Fruit fly (Drosophila melanogaster) whole organism, embryonic: ENCODE results near the gene Prx4.

Experiments used
- ATbp ChIP-seq: fragments of 200-800 bp; sonication (Bioruptor generic); optimal IDR thresholded peaks from 2 replicates; lab custom pipeline; 2017; ENCODE audit warnings: missing biosample characterization, mild to moderate bottlenecking, missing genetic modification characterization, missing genetic modification reagents
- Asciz ChIP-seq: fragments of 200-800 bp; sonication (Bioruptor generic); optimal IDR thresholded peaks from 2 replicates; lab custom pipeline; 2017; ENCODE audit warnings: missing biosample characterization, mild to moderate bottlenecking, missing genetic modification characterization, missing genetic modification reagents
- CG10274 ChIP-seq: fragments of 200-800 bp; sonication (Bioruptor generic); optimal IDR thresholded peaks from 3 replicates; lab custom pipeline; 2017; ENCODE audit warnings: missing biosample characterization, mild to moderate bottlenecking, missing genetic modification characterization
- CG10543 ChIP-seq: fragments of 200-800 bp; sonication (Bioruptor generic); optimal IDR thresholded peaks from 3 replicates; lab custom pipeline; 2017; ENCODE audit warnings: missing biosample characterization, mild to moderate bottlenecking, missing genetic modification characterization, moderate library complexity
- CG11247 ChIP-seq: fragments of 200-800 bp; sonication (Bioruptor generic); IDR thresholded peaks from 2 replicates; pipeline ENCODE4 v1.3.6; 2022; ENCODE audit warnings: missing biosample characterization, missing genetic modification characterization
- CG12071 ChIP-seq: fragments of 200-800 bp; sonication (Bioruptor generic); optimal IDR thresholded peaks from 3 replicates; lab custom pipeline; 2018; ENCODE audit warnings: missing biosample characterization, mild to moderate bottlenecking, missing genetic modification characterization
- CG12769 ChIP-seq: fragments of 200-800 bp; sonication (Bioruptor generic); optimal IDR thresholded peaks from 2 replicates; lab custom pipeline; 2019; ENCODE audit warnings: missing biosample characterization, mild to moderate bottlenecking, missing genetic modification characterization, moderate library complexity
- CG12942 ChIP-seq: fragments of 200-800 bp; sonication (Bioruptor generic); optimal IDR thresholded peaks from 3 replicates; lab custom pipeline; 2016; ENCODE audit warnings: missing biosample characterization, missing genetic modification characterization
- CG13894 ChIP-seq: fragments of 200-800 bp; sonication (Bioruptor generic); optimal IDR thresholded peaks from 3 replicates; lab custom pipeline; 2018; ENCODE audit warnings: missing biosample characterization, mild to moderate bottlenecking, missing genetic modification characterization, moderate library complexity
- CG17186 ChIP-seq: fragments of 200-800 bp; sonication (Bioruptor generic); optimal IDR thresholded peaks from 3 replicates; lab custom pipeline; 2017; ENCODE audit warnings: missing biosample characterization, missing genetic modification reagents, missing genetic modification characterization
- CG17612 ChIP-seq: fragments of 200-800 bp; sonication (Bioruptor generic); IDR thresholded peaks from 2 replicates; pipeline ENCODE4 v1.3.6; 2022; ENCODE audit warnings: missing biosample characterization, missing genetic modification characterization
- CG17829 ChIP-seq: fragments of 200-800 bp; optimal IDR thresholded peaks from 2 replicates; lab custom pipeline; 2019; ENCODE audit warnings: missing biosample characterization, mild to moderate bottlenecking, missing genetic modification characterization, moderate library complexity
- CG1832 ChIP-seq: fragments of 200-800 bp; sonication (Bioruptor generic); optimal IDR thresholded peaks from 2 replicates; lab custom pipeline; 2017; ENCODE audit warnings: missing biosample characterization, mild to moderate bottlenecking, missing genetic modification characterization, inconsistent platforms
- CG30431 ChIP-seq: fragments of 200-800 bp; sonication (Bioruptor generic); optimal IDR thresholded peaks from 2 replicates; lab custom pipeline; 2017; ENCODE audit warnings: missing biosample characterization, missing genetic modification characterization
- CG32532 ChIP-seq: fragments of 200-800 bp; sonication (Bioruptor generic); IDR thresholded peaks from 2 replicates; pipeline ENCODE4 v1.3.6; 2022; ENCODE audit warnings: missing biosample characterization, missing genetic modification characterization
- CG3281 ChIP-seq: fragments of 200-800 bp; sonication (Bioruptor generic); optimal IDR thresholded peaks from 3 replicates; lab custom pipeline; 2017; ENCODE audit warnings: missing biosample characterization, mild to moderate bottlenecking, missing genetic modification characterization
- CG4854 ChIP-seq: fragments of 200-800 bp; sonication (Bioruptor generic); optimal IDR thresholded peaks from 2 replicates; lab custom pipeline; 2016; ENCODE audit warnings: missing biosample characterization, missing genetic modification characterization, inconsistent platforms
- CG6272 ChIP-seq: fragments of 200-800 bp; sonication (Bioruptor generic); IDR thresholded peaks from 2 replicates; pipeline ENCODE4 v1.3.6; 2022; ENCODE audit warnings: missing biosample characterization, missing genetic modification characterization
- CG6791 ChIP-seq: fragments of 200-800 bp; sonication (Bioruptor generic); IDR thresholded peaks from 3 replicates; pipeline ENCODE4 v1.3.6; 2022; ENCODE audit warnings: missing biosample characterization, missing genetic modification characterization; ENCODE audit not compliant: partially characterized antibody
- CG6813 ChIP-seq: fragments of 200-800 bp; sonication (Bioruptor generic); optimal IDR thresholded peaks from 2 replicates; lab custom pipeline; 2017; ENCODE audit warnings: missing biosample characterization, missing genetic modification characterization, mild to moderate bottlenecking, moderate library complexity, missing genetic modification reagents
- CG7745 ChIP-seq: fragments of 200-800 bp; sonication (Bioruptor generic); optimal IDR thresholded peaks from 2 replicates; lab custom pipeline; 2018; ENCODE audit warnings: missing biosample characterization, mild to moderate bottlenecking, missing genetic modification characterization, moderate library complexity
- CG9797 ChIP-seq: fragments of 200-800 bp; sonication (Bioruptor generic); optimal IDR thresholded peaks from 3 replicates; lab custom pipeline; 2018; ENCODE audit warnings: missing biosample characterization, mild to moderate bottlenecking, missing genetic modification characterization
- Dll ChIP-seq: fragments of 200-800 bp; sonication (Bioruptor generic); IDR thresholded peaks from 4 replicates; pipeline ENCODE4 v1.3.6; 2022; ENCODE audit warnings: missing biosample characterization, missing genetic modification characterization; ENCODE audit not compliant: partially characterized antibody
- Doc2 ChIP-seq: fragments of 200-800 bp; sonication (Bioruptor generic); IDR thresholded peaks from 2 replicates; pipeline ENCODE4 v1.3.6; 2022; ENCODE audit warnings: missing biosample characterization, missing genetic modification characterization
- Dref ChIP-seq: fragments of 200-800 bp; sonication (Bioruptor generic); IDR thresholded peaks from 2 replicates; pipeline ENCODE4 v1.3.6; 2022; ENCODE audit warnings: missing biosample characterization, missing genetic modification characterization
- Fer1 ChIP-seq: fragments of 200-800 bp; sonication (Bioruptor generic); optimal IDR thresholded peaks from 2 replicates; lab custom pipeline; 2017; ENCODE audit warnings: missing biosample characterization, mild to moderate bottlenecking, missing genetic modification characterization
- Lhr ChIP-seq: fragments of 200-800 bp; sonication (Bioruptor generic); optimal IDR thresholded peaks from 3 replicates; lab custom pipeline; 2017; ENCODE audit warnings: mild to moderate bottlenecking, missing biosample characterization, missing genetic modification reagents, missing genetic modification characterization
- Med ChIP-seq: fragments of 200-800 bp; sonication (Bioruptor generic); peaks from one replicate; lab custom pipeline; 2016; ENCODE audit warnings: missing biosample characterization, missing genetic modification characterization, mild to moderate bottlenecking, inconsistent platforms, moderate library complexity
- Mes4 ChIP-seq: fragments of 200-800 bp; sonication (Bioruptor generic); optimal IDR thresholded peaks from 2 replicates; lab custom pipeline; 2016; ENCODE audit warnings: missing biosample characterization, missing genetic modification characterization
- NC2β ChIP-seq: fragments of 200-800 bp; sonication (Bioruptor generic); optimal IDR thresholded peaks from 2 replicates; lab custom pipeline; 2016; ENCODE audit warnings: missing biosample characterization, missing genetic modification characterization
- PHDP ChIP-seq: fragments of 200-800 bp; sonication (Bioruptor generic); optimal IDR thresholded peaks from 3 replicates; lab custom pipeline; 2018; ENCODE audit warnings: missing biosample characterization, mild to moderate bottlenecking, missing genetic modification characterization, moderate library complexity
- Pdp1 ChIP-seq, 2 experiments: fragments of 200-800 bp; sonication (Bioruptor generic); optimal IDR thresholded peaks; 3 replicates each; lab custom pipeline; 2016; ENCODE audit warnings: missing biosample characterization in 2 of 2, missing genetic modification characterization in 2 of 2, mild to moderate bottlenecking in 1 of 2, moderate library complexity in 1 of 2
- Rx ChIP-seq: fragments of 200-800 bp; sonication (Bioruptor generic); IDR thresholded peaks from 2 replicates; pipeline ENCODE4 v1.3.6; 2022; ENCODE audit warnings: missing biosample characterization, missing genetic modification characterization
- Sin3A ChIP-seq: fragments of >200 bp; optimal IDR thresholded peaks from 2 replicates; lab custom pipeline; 2018
- amos ChIP-seq: fragments of 200-800 bp; sonication (Bioruptor generic); IDR thresholded peaks from 2 replicates; pipeline ENCODE4 v1.3.6; 2022; ENCODE audit warnings: missing biosample characterization, missing genetic modification characterization; ENCODE audit not compliant: partially characterized antibody
- bsh ChIP-seq, 2 experiments: fragments of 200-800 bp; sonication (Bioruptor generic); optimal IDR thresholded peaks; 2 replicates each; lab custom pipeline; 2017 to 2018; ENCODE audit warnings: mild to moderate bottlenecking in 2 of 2, missing biosample characterization in 2 of 2, missing genetic modification characterization in 2 of 2, moderate library complexity in 1 of 2
- caup ChIP-seq: fragments of 200-800 bp; sonication (Bioruptor generic); optimal IDR thresholded peaks from 3 replicates; lab custom pipeline; 2017; ENCODE audit warnings: missing biosample characterization, mild to moderate bottlenecking, missing genetic modification characterization, moderate library complexity; ENCODE audit not compliant: severe bottlenecking
- crol ChIP-seq: fragments of 200-800 bp; sonication (Bioruptor generic); IDR thresholded peaks from 2 replicates; pipeline ENCODE4 v1.3.6; 2022; ENCODE audit warnings: missing biosample characterization, missing genetic modification characterization
- danr ChIP-seq: fragments of 200-800 bp; sonication (Bioruptor generic); IDR thresholded peaks from 2 replicates; pipeline ENCODE4 v1.3.6; 2022; ENCODE audit warnings: missing biosample characterization, missing genetic modification characterization
- ftz-f1 ChIP-seq: fragments of 200-800 bp; sonication (Bioruptor generic); optimal IDR thresholded peaks from 2 replicates; lab custom pipeline; 2016; ENCODE audit warnings: missing biosample characterization, missing genetic modification characterization
- inv ChIP-seq: fragments of 200-800 bp; sonication (Bioruptor generic); IDR thresholded peaks from 2 replicates; pipeline ENCODE4 v1.3.6; 2022; ENCODE audit warnings: missing biosample characterization, missing genetic modification characterization; ENCODE audit not compliant: partially characterized antibody
- jing ChIP-seq: fragments of 200-800 bp; sonication (Bioruptor generic); optimal IDR thresholded peaks from 2 replicates; lab custom pipeline; 2018; ENCODE audit warnings: missing biosample characterization, mild to moderate bottlenecking, missing genetic modification characterization
- lab ChIP-seq: fragments of 200-800 bp; sonication (Bioruptor generic); optimal IDR thresholded peaks from 3 replicates; lab custom pipeline; 2017; ENCODE audit warnings: missing biosample characterization, missing genetic modification characterization, mild to moderate bottlenecking, moderate library complexity, missing genetic modification reagents
- luna ChIP-seq: fragments of 200-800 bp; sonication (Bioruptor generic); optimal IDR thresholded peaks from 2 replicates; lab custom pipeline; 2016; ENCODE audit warnings: missing biosample characterization, missing genetic modification characterization
- maf-S ChIP-seq: fragments of 200-800 bp; sonication (Bioruptor generic); optimal IDR thresholded peaks from 2 replicates; lab custom pipeline; 2016; ENCODE audit warnings: missing biosample characterization, missing genetic modification characterization
- otp ChIP-seq: fragments of 200-800 bp; sonication (Bioruptor generic); IDR thresholded peaks from 3 replicates; pipeline ENCODE4, ENCODE4 v1.3.6; 2022; ENCODE audit warnings: missing biosample characterization, missing genetic modification characterization
- sima ChIP-seq: fragments of 200-800 bp; sonication (Bioruptor generic); optimal IDR thresholded peaks from 2 replicates; lab custom pipeline; 2016; ENCODE audit warnings: missing biosample characterization, missing genetic modification characterization
- ttk ChIP-seq: fragments of 200-800 bp; sonication (Bioruptor generic); IDR thresholded peaks from 2 replicates; pipeline ENCODE4 v2.1.2; 2022; ENCODE audit warnings: missing biosample characterization, missing genetic modification characterization
- vvl ChIP-seq: fragments of 200-800 bp; sonication (Bioruptor generic); IDR thresholded peaks from 2 replicates; pipeline ENCODE4 v1.3.6; 2022; ENCODE audit warnings: missing biosample characterization, missing genetic modification characterization
- yki ChIP-seq: fragments of >200 bp; optimal IDR thresholded peaks from 3 replicates; lab custom pipeline; 2018
- z ChIP-seq: fragments of 200-800 bp; sonication (Bioruptor generic); IDR thresholded peaks from 3 replicates; pipeline ENCODE4 v1.3.6; 2022; ENCODE audit warnings: missing biosample characterization, missing genetic modification characterization

Prx4 gene

DNA sequence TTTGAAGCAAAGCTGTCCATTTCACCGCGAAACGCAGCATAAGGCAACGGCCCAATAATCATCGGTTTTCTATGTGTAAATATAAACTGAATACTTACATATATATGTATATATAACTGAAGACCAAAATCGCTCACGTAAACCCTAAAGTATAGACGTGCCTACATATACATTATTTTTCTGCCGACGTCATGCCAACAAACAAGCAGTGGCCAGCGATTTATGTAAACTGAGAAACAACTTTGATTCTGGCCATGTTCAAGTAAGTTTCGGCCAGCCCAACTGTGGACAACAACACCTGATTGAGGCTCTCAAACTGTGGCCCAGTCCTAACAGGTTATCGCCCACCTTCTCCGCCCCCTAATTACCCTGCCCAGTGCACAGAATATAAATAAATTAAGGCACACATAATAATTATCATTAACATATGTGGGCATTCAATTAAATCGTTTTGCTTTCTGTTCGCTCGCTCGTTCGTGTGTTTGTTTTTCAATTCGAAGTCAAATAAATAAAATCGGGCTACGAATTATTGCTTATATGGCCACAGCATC lies 39.9 kb downstream of the Prx4 start (continued):
- TF ChIP-seq CG30431 (GFP tag; lab: Kevin White, UChicago) (no peak), Lhr (GFP tag; lab: Kevin White, UChicago) (no peak), CG1832 (GFP tag; lab: Kevin White, UChicago) (no peak), NC2β (GFP tag; lab: Kevin White, UChicago) (no peak), jing (GFP tag; lab: Kevin White, UChicago) (no peak), z (GFP tag; lab: Robert Waterston, UW) (no peak), CG6813 (GFP tag; lab: Kevin White, UChicago) (no peak), ftz-f1 (GFP tag; lab: Kevin White, UChicago) (no peak), CG6791 (GFP tag; lab: Robert Waterston, UW) (no peak), Dref (GFP tag; lab: Robert Waterston, UW) (no peak), lab (no peak), Fer1 (GFP tag; lab: Kevin White, UChicago) (no peak), Rx (GFP tag; lab: Robert Waterston, UW) (no peak), CG9797 (GFP tag; lab: Kevin White, UChicago) (no peak), CG11247 (GFP tag; lab: Robert Waterston, UW) (no peak), CG10274 (GFP tag; lab: Kevin White, UChicago) (no peak), CG12071 (peak; percentile 33), vvl (GFP tag; lab: Robert Waterston, UW) (no peak), CG12769 (tag; lab: Kevin White, UChicago) (peak; percentile 20), Sin3A (lab: Kevin White, UChicago) (no peak), Dll (no peak), Mes4 (GFP tag; lab: Kevin White, UChicago) (no peak), danr (GFP tag; lab: Robert Waterston, UW) (no peak), crol (GFP tag; lab: Robert Waterston, UW) (0 out of 2 replicates have a peak, but pooled peaks have one; percentile 28), CG7745 (tag; lab: Kevin White, UChicago) (peak; percentile 9), CG17612 (GFP tag; lab: Robert Waterston, UW) (no peak), sima (GFP tag; lab: Kevin White, UChicago) (no peak), CG12942 (no peak), maf-S (GFP tag; lab: Kevin White, UChicago) (no peak), CG10543 (GFP tag; lab: Kevin White, UChicago) (peak; percentile 38), ttk (GFP tag; lab: Robert Waterston, UW) (no peak), Med (GFP tag; lab: Kevin White, UChicago) (peak; percentile 75), amos (GFP tag; lab: Robert Waterston, UW) (no peak; the same call in 1 of the 2 replicates), PHDP (tag; lab: Kevin White, UChicago) (peak; percentile 7), CG3281 (GFP tag; lab: Kevin White, UChicago) (no peak), CG6272 (GFP tag; lab: Robert Waterston, UW) (no peak), Doc2 (GFP tag; lab: Robert Waterston, UW) (no peak), CG13894 (tag; lab: Kevin White, UChicago) (peak; percentile 97), Pdp1 (GFP tag; optimal IDR thresholded peaks at IDR 0.05; lab: Kevin White, UChicago) (no peak), luna (no peak), bsh (GFP tag; optimal IDR thresholded peaks at IDR 0.05; lab: Kevin White, UChicago) (no peak), CG4854 (GFP tag; lab: Kevin White, UChicago) (no peak), ATbp (no peak), CG17186 (GFP tag; lab: Kevin White, UChicago) (no peak), CG32532 (GFP tag; lab: Robert Waterston, UW) (no peak), yki (lab: Kevin White, UChicago) (no peak), caup (GFP tag; lab: Kevin White, UChicago) (no peak), otp (GFP tag; lab: Robert Waterston, UW) (no peak; the same call in 2 of the 3 replicates), CG17829 (tag; lab: Kevin White, UChicago) (no peak), Asciz (GFP tag; lab: Kevin White, UChicago) (no peak), inv (GFP tag; lab: Robert Waterston, UW) (no peak)
